Fruit fly (Drosophila melanogaster) whole organism, prepupa: ENCODE data around the gene SC35.

Experiments used
- CG8119 ChIP-seq: fragments of 200-800 bp; sonication (Bioruptor generic); IDR thresholded peaks from 3 replicates; pipeline ENCODE4 v1.3.6; 2022; ENCODE audit warnings: missing biosample characterization, missing genetic modification characterization
- svp ChIP-seq: fragments of 200-800 bp; sonication (Bioruptor generic); peaks from one replicate; lab custom pipeline; 2016; ENCODE audit warnings: missing biosample characterization, missing genetic modification characterization

dm6 chr2L:12482723-12483342 is 48.4 kb upstream of the SC35 start:
- TF ChIP-seq svp (no peak), CG8119 (GFP tag; lab: Robert Waterston, UW) (peak; percentile 14; the same call in 1 of the 3 replicates)
